Worm (Caenorhabditis elegans): Measurements from ENCODE around the gene Y46G5A.34.

The Y46G5A.34 gene

ce11 chrII:12774402-12774801 is 2.1 kb upstream of the Y46G5A.34 start, which contains the start of gene Y46G5A.14:
Y46G5A.14 (plus strand) TSS chrII:12774702.
- TF ChIP-seq ceh-6 (GFP tag; optimal IDR thresholded peaks at IDR 0.05) (no peak), ama-1 (optimal IDR thresholded peaks at IDR 0.05) (no peak), K02D7.2 (tag; optimal IDR thresholded peaks at IDR 0.05) (no peak), C38D4.7 (GFP tag; optimal IDR thresholded peaks at IDR 0.05) (no peak), pha-4 (tag; optimal IDR thresholded peaks at IDR 0.05) (no peak), ztf-16 (tag; optimal IDR thresholded peaks at IDR 0.05) (no peak), pqm-1 (tag; optimal IDR thresholded peaks at IDR 0.05) (no peak), zip-5 (tag; optimal IDR thresholded peaks at IDR 0.05) (no peak), hlh-8 (tag; optimal IDR thresholded peaks at IDR 0.05) (no peak), pat-9 (tag; optimal IDR thresholded peaks at IDR 0.05) (no peak), odd-2 (tag; optimal IDR thresholded peaks at IDR 0.05) (no peak), pha-2 (tag; optimal IDR thresholded peaks at IDR 0.05) (no peak)

ce11 chrII:12778374-12778773 is 1.9 kb downstream of the Y46G5A.34 start:
- TF ChIP-seq ceh-31 (tag; optimal IDR thresholded peaks at IDR 0.05) (peak; percentile 57), rnt-1 (tag; optimal IDR thresholded peaks at IDR 0.05) (peak; percentile 45), ceh-34 (tag; optimal IDR thresholded peaks at IDR 0.05) (peak; percentile 22), hlh-6 (tag; optimal IDR thresholded peaks at IDR 0.05) (peak; percentile 33), ceh-18 (tag; optimal IDR thresholded peaks at IDR 0.05) (peak; percentile 5), pros-1 (tag; optimal IDR thresholded peaks at IDR 0.05) (peak; percentile 68), nfya-1 (tag; optimal IDR thresholded peaks at IDR 0.05) (peak; percentile 16), tbx-2 (tag; optimal IDR thresholded peaks at IDR 0.05) (peak; percentile 51), hlh-30 (tag; optimal IDR thresholded peaks at IDR 0.05; ENCODE audit: insufficient read depth) (peak; percentile 6), C08G9.2 (tag; optimal IDR thresholded peaks at IDR 0.05) (peak; percentile 40), ref-2 (tag; optimal IDR thresholded peaks at IDR 0.05) (peak; percentile 32)

DNA sequence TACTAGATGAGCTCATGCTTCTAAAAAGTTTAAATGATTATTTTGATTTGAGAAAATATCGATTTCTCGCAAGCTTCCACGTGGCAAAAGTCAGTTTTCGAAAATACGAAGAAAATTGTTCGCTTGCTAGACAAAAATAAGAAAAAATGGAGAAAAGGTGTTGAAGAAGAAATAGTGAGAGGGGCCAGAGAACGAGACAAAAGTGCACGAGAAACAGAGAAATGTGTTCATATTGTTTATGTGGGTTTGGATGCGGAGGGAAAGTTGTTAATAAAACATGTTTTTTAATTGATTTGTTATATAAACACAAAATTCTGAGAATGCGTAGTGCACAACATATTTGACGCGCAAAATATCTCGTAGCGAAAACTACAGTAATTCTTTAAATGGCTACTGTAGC is 8.9 kb downstream of the Y46G5A.34 start, which contains the start of gene Y46G5A.15:
Y46G5A.15 (minus strand) TSS at position 26 of the 400 bp plus-strand sequence.
- TF ChIP-seq pros-1 (tag; optimal IDR thresholded peaks at IDR 0.05), result no peak
- TF ChIP-seq elt-2 (tag; optimal IDR thresholded peaks at IDR 0.05), result no peak
- no peak for TF ChIP-seq ceh-34 (tag; optimal IDR thresholded peaks at IDR 0.05)

ce11 chrII:12787831-12788248 is 11.4 kb downstream of the Y46G5A.34 start, which contains the start of gene alkb-7:
alkb-7 (minus strand) TSS chrII:12788153.
- TF ChIP-seq dmd-4 (tag; optimal IDR thresholded peaks at IDR 0.05; ENCODE audit: borderline replicate concordance) (no peak), ceh-24 (tag; optimal IDR thresholded peaks at IDR 0.05) (no peak), elt-2 (tag; optimal IDR thresholded peaks at IDR 0.05) (no peak), T23F11.4 (GFP tag; optimal IDR thresholded peaks at IDR 0.05) (no peak), C38D4.7 (GFP tag; optimal IDR thresholded peaks at IDR 0.05) (peak; percentile 29), ama-1 (optimal IDR thresholded peaks at IDR 0.05) (no peak), hlh-6 (tag; optimal IDR thresholded peaks at IDR 0.05) (peak; percentile 30)

DNA sequence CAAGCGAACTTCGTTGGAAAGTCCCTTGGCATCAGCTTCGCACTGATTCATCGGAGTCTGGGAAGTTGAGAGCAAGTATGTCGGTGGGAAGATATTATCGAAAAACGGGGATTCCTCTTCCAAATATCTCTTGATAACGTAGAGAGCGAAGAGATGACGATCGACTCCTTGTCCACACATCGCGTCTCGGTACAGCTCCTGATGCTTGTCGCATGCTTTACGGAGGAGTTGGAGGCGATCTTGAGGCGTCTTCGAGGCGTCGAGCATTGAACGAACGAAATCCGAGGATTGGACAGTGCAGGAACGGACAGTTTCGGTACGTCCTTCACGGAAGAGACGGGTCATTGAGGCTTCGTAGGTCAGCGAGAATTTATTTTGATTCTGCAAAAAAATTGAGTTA is 13.0 kb downstream of the Y46G5A.34 start:
- peak; percentile 28 for TF ChIP-seq hlh-6 (tag; optimal IDR thresholded peaks at IDR 0.05)
- no peak for TF ChIP-seq pax-1 (tag; optimal IDR thresholded peaks at IDR 0.05)

ce11 chrII:12790392-12790791 is 13.9 kb downstream of the Y46G5A.34 start:
- TF ChIP-seq ttx-3 (tag; optimal IDR thresholded peaks at IDR 0.05) (no peak), K09A11.1 (tag; optimal IDR thresholded peaks at IDR 0.05; ENCODE audit: insufficient read depth) (no peak), unc-42 (tag; optimal IDR thresholded peaks at IDR 0.05) (no peak), zip-5 (tag; optimal IDR thresholded peaks at IDR 0.05) (no peak), nfya-1 (tag; optimal IDR thresholded peaks at IDR 0.05) (peak; percentile 97)
